Fruit fly (Drosophila melanogaster): ENCODE results near the gene eRF1.

eRF1 gene

dm6 chr3L:20313469-20313868 lies 34.7 kb upstream of the eRF1 start, which contains the start of gene alphaSnap (continued):
- TF ChIP-seq D (optimal IDR thresholded peaks at IDR 0.05) (no peak), D (GFP tag; optimal IDR thresholded peaks at IDR 0.05) (no peak), repo (GFP tag; optimal IDR thresholded peaks at IDR 0.05) (no peak), Dref (GFP tag; IDR thresholded peaks at IDR 0.05) (0 out of 2 replicates have a peak, but pooled peaks have one; percentile 28), CG10979 (tag; optimal IDR thresholded peaks at IDR 0.05) (peak; percentile 9), jing (GFP tag; optimal IDR thresholded peaks at IDR 0.05) (no peak), CG17612 (GFP tag; IDR thresholded peaks at IDR 0.05) (no peak), fd96Cb (tag; optimal IDR thresholded peaks at IDR 0.05) (no peak), lola (GFP tag; optimal IDR thresholded peaks at IDR 0.05) (no peak), Rfx (GFP tag; IDR thresholded peaks at IDR 0.05) (peak; percentile 61), sens (GFP tag) (no peak), CG5180 (GFP tag; optimal IDR thresholded peaks at IDR 0.05) (no peak), ftz-f1 (GFP tag; optimal IDR thresholded peaks at IDR 0.05) (no peak), CG2199 (GFP tag; IDR thresholded peaks at IDR 0.05) (no peak), Ptx1 (GFP tag; IDR thresholded peaks at IDR 0.05) (no peak), CG12219 (GFP tag; optimal IDR thresholded peaks at IDR 0.05) (no peak), br (optimal IDR thresholded peaks at IDR 0.05) (no peak), mirr (GFP tag; optimal IDR thresholded peaks at IDR 0.05) (no peak), gcm2 (GFP tag; optimal IDR thresholded peaks at IDR 0.05) (no peak), Lim3 (GFP tag; IDR thresholded peaks at IDR 0.05) (no peak), CG6813 (GFP tag; optimal IDR thresholded peaks at IDR 0.05) (no peak), CG7987 (GFP tag; optimal IDR thresholded peaks at IDR 0.05) (no peak), Optix (GFP tag; IDR thresholded peaks at IDR 0.05) (0 out of 3 replicates have a peak, but pooled peaks have one; percentile 6), chn (GFP tag; optimal IDR thresholded peaks at IDR 0.05) (no peak), Bteb2 (GFP tag; optimal IDR thresholded peaks at IDR 0.05) (peak; percentile 33), CG10366 (GFP tag; IDR thresholded peaks at IDR 0.05) (0 out of 2 replicates have a peak, but pooled peaks have one; percentile 15), kah (GFP tag; optimal IDR thresholded peaks at IDR 0.05) (no peak), CG1603 (tag; optimal IDR thresholded peaks at IDR 0.05) (peak; percentile 74), gt (GFP tag; IDR thresholded peaks at IDR 0.05) (no peak), MTF-1 (GFP tag; optimal IDR thresholded peaks at IDR 0.05; ENCODE audit: borderline replicate concordance) (no peak), CG9727 (GFP tag; optimal IDR thresholded peaks at IDR 0.05) (no peak), Sry-δ (GFP tag; optimal IDR thresholded peaks at IDR 0.05) (peak; percentile 41), Nf-YA (GFP tag; IDR thresholded peaks at IDR 0.05) (no peak), stwl (tag; optimal IDR thresholded peaks at IDR 0.05) (peak; percentile 94), exex (tag; optimal IDR thresholded peaks at IDR 0.05) (no peak), H15 (GFP tag; IDR thresholded peaks at IDR 0.05) (0 out of 3 replicates have a peak, but pooled peaks have one; percentile 30), Hr3 (GFP tag; optimal IDR thresholded peaks at IDR 0.05) (peak; percentile 8), ERR (GFP tag; optimal IDR thresholded peaks at IDR 0.05) (peak; percentile 30), Dip2 (GFP tag; IDR thresholded peaks at IDR 0.05) (no peak), stc (GFP tag; IDR thresholded peaks at IDR 0.05) (no peak; the same call in 1 of the 2 replicates), CG14710 (tag; optimal IDR thresholded peaks at IDR 0.05) (peak; percentile 91), CG14050 (GFP tag; IDR thresholded peaks at IDR 0.05) (no peak), her (GFP tag; optimal IDR thresholded peaks at IDR 0.05) (peak; percentile 20), cas (GFP tag; IDR thresholded peaks at IDR 0.05) (no peak), ap (GFP tag; IDR thresholded peaks at IDR 0.05) (no peak), Fer3 (tag; optimal IDR thresholded peaks at IDR 0.05) (no peak), CG6654 (GFP tag; optimal IDR thresholded peaks at IDR 0.05) (no peak), nom (GFP tag; optimal IDR thresholded peaks at IDR 0.05) (peak; percentile 20), CG11093 (GFP tag; IDR thresholded peaks at IDR 0.05) (no peak), Fer2 (tag; optimal IDR thresholded peaks at IDR 0.05) (no peak), Nf-YC (tag; optimal IDR thresholded peaks at IDR 0.05) (peak; percentile 16), CG43689 (GFP tag; IDR thresholded peaks at IDR 0.05) (no peak)

Measured in whole organism, embryonic.